Worm (Caenorhabditis elegans) whole organism, young adult: Measurements from ENCODE around the gene hrpu-1.

Source experiments
- B0035.1 ChIP-seq: sonication (generic microtip); optimal IDR thresholded peaks from 2 replicates; lab custom pipeline; 2016; ENCODE audit warnings: missing genetic modification characterization, mild to moderate bottlenecking, missing compliant biosample characterization, missing genotype, missing genetic modification reagents
- B0261.1 ChIP-seq: sonication (generic microtip); optimal IDR thresholded peaks from 2 replicates; lab custom pipeline; 2016; ENCODE audit warnings: mild to moderate bottlenecking, missing genetic modification characterization, moderate library complexity, missing compliant biosample characterization
- F49E8.2 ChIP-seq: sonication (generic microtip); optimal IDR thresholded peaks from 3 replicates; lab custom pipeline; 2017; ENCODE audit warnings: missing genetic modification characterization, mild to moderate bottlenecking, missing compliant biosample characterization, antibody characterized with exemption, moderate library complexity; ENCODE audit not compliant: insufficient read depth
- F52B5.7 ChIP-seq: sonication (generic microtip); optimal IDR thresholded peaks from 2 replicates; lab custom pipeline; 2016; ENCODE audit warnings: mild to moderate bottlenecking, missing genetic modification characterization, missing compliant biosample characterization
- F55B11.4 ChIP-seq: sonication (generic microtip); optimal IDR thresholded peaks from 2 replicates; lab custom pipeline; 2016; ENCODE audit warnings: missing compliant biosample characterization, missing genetic modification characterization, borderline replicate concordance; ENCODE audit not compliant: insufficient read depth
- K11D2.4 ChIP-seq: fragments of 200-800 bp; sonication (Bioruptor generic); IDR thresholded peaks from 2 replicates; pipeline ENCODE4 v1.3.6; 2022; ENCODE audit warnings: missing genetic modification reagents, missing genetic modification characterization, missing compliant biosample characterization
- K12H6.12 ChIP-seq: fragments of 200-800 bp; sonication (Bioruptor generic); optimal IDR thresholded peaks from 2 replicates; lab custom pipeline; 2018; ENCODE audit warnings: mild to moderate bottlenecking, missing genetic modification characterization, missing compliant biosample characterization
- T26A5.8 ChIP-seq: sonication (generic microtip); optimal IDR thresholded peaks from 2 replicates; lab custom pipeline; 2016; ENCODE audit warnings: missing genetic modification characterization, missing compliant biosample characterization
- Y56A3A.18 ChIP-seq: fragments of 200-800 bp; sonication (Bioruptor generic); IDR thresholded peaks from 2 replicates; pipeline ENCODE4 v1.3.6; 2022; ENCODE audit warnings: missing genetic modification reagents, missing genetic modification characterization, missing compliant biosample characterization
- Y79H2A.3 ChIP-seq: fragments of 200-800 bp; sonication (Bioruptor generic); conservative IDR thresholded peaks from 2 replicates; pipeline ENCODE4 v1.3.6; 2022; ENCODE audit warnings: missing genetic modification reagents, missing genetic modification characterization, missing compliant biosample characterization
- ama-1 ChIP-seq, 3 experiments: fragments of 150-350 bp in 1 of 3; sonication (generic microtip) in 2 of 3; optimal IDR thresholded peaks; 2 replicates each; lab custom pipeline; 2014 to 2018; ENCODE audit warnings: missing biosample characterization in 2 of 3, missing genetic modification characterization in 2 of 3, missing genetic modification reagents in 2 of 3
- aptf-2 ChIP-seq: fragments of 200-800 bp; sonication (Bioruptor generic); conservative IDR thresholded peaks from 2 replicates; pipeline ENCODE4 v1.3.6; 2022; ENCODE audit warnings: missing genetic modification reagents, missing genetic modification characterization, missing compliant biosample characterization
- atf-7 ChIP-seq: sonication (generic microtip); optimal IDR thresholded peaks from 2 replicates; lab custom pipeline; 2017; ENCODE audit warnings: mild to moderate bottlenecking, missing genetic modification characterization, missing compliant biosample characterization
- athp-1 ChIP-seq: sonication (generic microtip); optimal IDR thresholded peaks from 2 replicates; lab custom pipeline; 2017; ENCODE audit warnings: mild to moderate bottlenecking, missing genetic modification characterization, missing compliant biosample characterization
- ccch-3 ChIP-seq: fragments of 200-800 bp; sonication (Bioruptor generic); optimal IDR thresholded peaks from 2 replicates; lab custom pipeline; 2018; ENCODE audit warnings: mild to moderate bottlenecking, missing genetic modification characterization, missing compliant biosample characterization
- cebp-1 ChIP-seq, 2 experiments: fragments of 200-800 bp in 1 of 2; sonication (Bioruptor generic) in 1 of 2; sonication (generic microtip) in 1 of 2; IDR thresholded peaks in 1 of 2; optimal IDR thresholded peaks in 1 of 2; 2 replicates each; pipeline versions ENCODE4 v1.3.6 to Lab custom; 2017 to 2022; ENCODE audit warnings: missing compliant biosample characterization in 2 of 2, missing genetic modification characterization in 2 of 2, mild to moderate bottlenecking in 1 of 2, missing genetic modification reagents in 1 of 2, moderate library complexity in 1 of 2
- cebp-2 ChIP-seq: fragments of 200-800 bp; sonication (Bioruptor generic); IDR thresholded peaks from 2 replicates; pipeline ENCODE4 v1.3.6; 2022; ENCODE audit warnings: missing genetic modification characterization, missing compliant biosample characterization
- ceh-100 ChIP-seq: fragments of 200-800 bp; sonication (Bioruptor generic); IDR thresholded peaks from 2 replicates; pipeline ENCODE4 v1.3.6; 2022; ENCODE audit warnings: missing genetic modification reagents, missing genetic modification characterization, missing compliant biosample characterization
- ceh-40 ChIP-seq: fragments of 200-800 bp; sonication (Bioruptor generic); IDR thresholded peaks from 2 replicates; pipeline ENCODE4 v1.3.6; 2022; ENCODE audit warnings: missing genetic modification characterization, missing compliant biosample characterization
- dox-1 ChIP-seq: fragments of 200-800 bp; sonication (Bioruptor generic); IDR thresholded peaks from 2 replicates; pipeline ENCODE4 v1.3.6; 2022; ENCODE audit warnings: missing genetic modification reagents, missing genetic modification characterization, missing compliant biosample characterization
- egl-44 ChIP-seq: fragments of 200-800 bp; sonication (Bioruptor generic); IDR thresholded peaks from 2 replicates; pipeline ENCODE4 v1.3.6; 2022; ENCODE audit warnings: missing genetic modification reagents, missing genetic modification characterization, missing compliant biosample characterization
- egrh-3 ChIP-seq: fragments of 200-800 bp; sonication (Bioruptor generic); IDR thresholded peaks from 2 replicates; pipeline ENCODE4 v1.3.6; 2022; ENCODE audit warnings: missing genetic modification reagents, missing genetic modification characterization, missing compliant biosample characterization
- hlh-12 ChIP-seq: sonication (generic microtip); optimal IDR thresholded peaks from 2 replicates; lab custom pipeline; 2016; ENCODE audit warnings: missing genetic modification characterization, missing compliant biosample characterization
- hmg-20 ChIP-seq: fragments of 200-800 bp; sonication (Bioruptor generic); IDR thresholded peaks from 2 replicates; pipeline ENCODE4 v1.3.6; 2022; ENCODE audit warnings: missing genetic modification reagents, missing genetic modification characterization, missing compliant biosample characterization
- hsf-1 ChIP-seq: fragments of 200-800 bp; sonication (Bioruptor generic); IDR thresholded peaks from 2 replicates; pipeline ENCODE4 v1.3.6; 2022; ENCODE audit warnings: missing genetic modification reagents, missing genetic modification characterization, missing compliant biosample characterization
- let-526 ChIP-seq: fragments of 200-800 bp; sonication (Bioruptor generic); IDR thresholded peaks from 2 replicates; pipeline ENCODE4 v1.3.6; 2022; ENCODE audit warnings: missing genetic modification reagents, missing genetic modification characterization, missing compliant biosample characterization
- lin-40 ChIP-seq: sonication (generic microtip); optimal IDR thresholded peaks from 2 replicates; lab custom pipeline; 2016; ENCODE audit warnings: missing genetic modification characterization, mild to moderate bottlenecking, missing compliant biosample characterization, missing genotype, missing genetic modification reagents
- lin-54 ChIP-seq: fragments of 200-800 bp; sonication (Bioruptor generic); optimal IDR thresholded peaks from 2 replicates; lab custom pipeline; 2018; ENCODE audit warnings: mild to moderate bottlenecking, missing genetic modification characterization, missing compliant biosample characterization
- lsy-27 ChIP-seq: sonication (generic microtip); optimal IDR thresholded peaks from 2 replicates; lab custom pipeline; 2017; ENCODE audit warnings: missing genetic modification characterization, mild to moderate bottlenecking, missing compliant biosample characterization, antibody characterized with exemption, missing genotype, borderline replicate concordance; ENCODE audit not compliant: insufficient read depth
- madf-3 ChIP-seq: fragments of 200-800 bp; sonication (Bioruptor generic); IDR thresholded peaks from 2 replicates; pipeline ENCODE4 v1.3.6; 2022; ENCODE audit warnings: missing genetic modification reagents, missing genetic modification characterization, missing compliant biosample characterization
- madf-6 ChIP-seq: fragments of 200-800 bp; sonication (Bioruptor generic); IDR thresholded peaks from 2 replicates; pipeline ENCODE4 v1.3.6; 2022; ENCODE audit warnings: missing genetic modification reagents, missing genetic modification characterization, missing compliant biosample characterization
- mes-4 ChIP-seq: sonication (generic microtip); optimal IDR thresholded peaks from 2 replicates; lab custom pipeline; 2016; ENCODE audit warnings: missing genotype, missing genetic modification characterization, missing compliant biosample characterization
- nfya-1 ChIP-seq: sonication (generic microtip); optimal IDR thresholded peaks from 2 replicates; lab custom pipeline; 2017; ENCODE audit warnings: antibody characterized with exemption, missing compliant biosample characterization, missing genetic modification characterization, borderline replicate concordance; ENCODE audit not compliant: insufficient read depth
- nfya-2 ChIP-seq: fragments of 200-800 bp; sonication (Bioruptor generic); IDR thresholded peaks from 2 replicates; pipeline ENCODE4 v1.3.6; 2022; ENCODE audit warnings: missing genetic modification reagents, missing genetic modification characterization, missing compliant biosample characterization
- nfyb-1 ChIP-seq: fragments of 200-800 bp; sonication (Bioruptor generic); IDR thresholded peaks from 2 replicates; pipeline ENCODE4 v1.3.6; 2022; ENCODE audit warnings: missing genetic modification reagents, missing genetic modification characterization, missing compliant biosample characterization
- nhr-179 ChIP-seq: sonication (generic microtip); optimal IDR thresholded peaks from 2 replicates; lab custom pipeline; 2016; ENCODE audit warnings: mild to moderate bottlenecking, missing genetic modification characterization, missing compliant biosample characterization
- rcor-1 ChIP-seq: fragments of 200-800 bp; sonication (Bioruptor generic); IDR thresholded peaks from 2 replicates; pipeline ENCODE4 v1.3.6; 2022; ENCODE audit warnings: missing genetic modification reagents, missing genetic modification characterization, missing compliant biosample characterization
- rec-8 ChIP-seq, 2 experiments: sonication (generic microtip); optimal IDR thresholded peaks; 2 replicates each; lab custom pipeline; 2016; ENCODE audit warnings: mild to moderate bottlenecking in 2 of 2, missing genetic modification characterization in 2 of 2, missing genetic modification reagents in 2 of 2, missing genotype in 2 of 2, missing biosample characterization in 1 of 2, missing compliant biosample characterization in 1 of 2, moderate library complexity in 1 of 2
- sea-2 ChIP-seq: fragments of 200-800 bp; sonication (Bioruptor generic); IDR thresholded peaks from 2 replicates; pipeline ENCODE4 v1.3.6; 2022; ENCODE audit warnings: missing genetic modification characterization, missing compliant biosample characterization
- snpc-1.3 ChIP-seq: sonication (generic microtip); optimal IDR thresholded peaks from 2 replicates; lab custom pipeline; 2017; ENCODE audit warnings: missing genetic modification characterization, mild to moderate bottlenecking, missing compliant biosample characterization, antibody characterized with exemption, moderate library complexity, missing genotype, missing genetic modification reagents; ENCODE audit not compliant: insufficient read depth
- snpc-4 ChIP-seq, 5 experiments: fragments of 150-350 bp in 1 of 5; sonication (generic microtip) in 4 of 5; optimal IDR thresholded peaks; 2 replicates each; lab custom pipeline; 2014 to 2018; ENCODE audit warnings: missing genetic modification characterization in 5 of 5, missing biosample characterization in 3 of 5, antibody characterized with exemption in 2 of 5, mild to moderate bottlenecking in 2 of 5, missing compliant biosample characterization in 2 of 5, missing genotype in 2 of 5, moderate library complexity in 2 of 5, missing genetic modification reagents in 1 of 5
- tbp1 ChIP-seq: fragments of 200-800 bp; sonication (Bioruptor generic); optimal IDR thresholded peaks from 2 replicates; lab custom pipeline; 2018; ENCODE audit warnings: mild to moderate bottlenecking, missing genetic modification characterization, missing compliant biosample characterization
- unc-130 ChIP-seq: sonication (generic microtip); optimal IDR thresholded peaks from 2 replicates; lab custom pipeline; 2016; ENCODE audit warnings: missing genetic modification reagents, missing genetic modification characterization, missing compliant biosample characterization
- ztf-25 ChIP-seq: fragments of 200-800 bp; sonication (Bioruptor generic); IDR thresholded peaks from 2 replicates; pipeline ENCODE4 v1.3.6; 2022; ENCODE audit warnings: missing genetic modification reagents, missing genetic modification characterization, missing compliant biosample characterization

hrpu-1 gene

ce11 chrIV:15049288-15050094 is 10.1 kb downstream of the hrpu-1 start (continued):
- TF ChIP-seq nfya-2 (GFP tag; lab: Robert Waterston, UW) (peak; percentile 75; the same call in 1 of the 2 replicates), F49E8.2 (no peak), rcor-1 (GFP tag; lab: Robert Waterston, UW) (no peak), ceh-100 (GFP tag; lab: Robert Waterston, UW) (no peak), snpc-4 (GFP tag; optimal IDR thresholded peaks at IDR 0.05; lab: Kevin White, UChicago) (peak; percentile 35), snpc-4 (tag; optimal IDR thresholded peaks at IDR 0.05; lab: Kevin White, UChicago) (peak in 2 of 4 experiments; percentile 18 to 77), hsf-1 (0 out of 2 replicates have a peak, but pooled peaks have one; percentile 5), K11D2.4 (GFP tag; lab: Robert Waterston, UW) (no peak), ztf-25 (GFP tag; lab: Robert Waterston, UW) (peak; percentile 60; the same call in 1 of the 2 replicates), ama-1 (optimal IDR thresholded peaks at IDR 0.05; lab: Kevin White, UChicago) (no peak), ama-1 (GFP tag; optimal IDR thresholded peaks at IDR 0.05; lab: Kevin White, UChicago) (peak in 1 of 2 experiments; percentile 32), cebp-1 (GFP tag; IDR thresholded peaks at IDR 0.05; lab: Robert Waterston, UW) (no peak), cebp-1 (tag; optimal IDR thresholded peaks at IDR 0.05; lab: Kevin White, UChicago) (peak; percentile 2), let-526 (GFP tag; lab: Robert Waterston, UW) (no peak), tbp1 (GFP tag; lab: Kevin White, UChicago) (no peak), cebp-2 (GFP tag; lab: Robert Waterston, UW) (no peak), nfyb-1 (peak; percentile 94), lsy-27 (tag; lab: Kevin White, UChicago) (no peak), atf-7 (tag; lab: Kevin White, UChicago) (no peak), dox-1 (GFP tag; lab: Robert Waterston, UW) (no peak), madf-3 (no peak; the same call in 1 of the 2 replicates), madf-6 (GFP tag; lab: Robert Waterston, UW) (peak; percentile 49), unc-130 (no peak), T26A5.8 (tag; lab: Kevin White, UChicago) (peak; percentile 37), snpc-1.3 (tag; lab: Kevin White, UChicago) (no peak), Y79H2A.3 (0 out of 2 replicates have a peak, but pooled peaks have one; percentile 21), ceh-40 (GFP tag; lab: Robert Waterston, UW) (no peak), nhr-179 (tag; lab: Kevin White, UChicago) (no peak), K12H6.12 (tag; lab: Kevin White, UChicago) (no peak), egrh-3 (GFP tag; lab: Robert Waterston, UW) (no peak), sea-2 (GFP tag; lab: Robert Waterston, UW) (no peak), lin-40 (tag; lab: Kevin White, UChicago) (no peak), mes-4 (tag; lab: Kevin White, UChicago) (no peak), Y56A3A.18 (GFP tag; lab: Robert Waterston, UW) (0 out of 2 replicates have a peak, but pooled peaks have one; percentile 21), hlh-12 (tag; lab: Kevin White, UChicago) (no peak), B0035.1 (tag; lab: Kevin White, UChicago) (peak; percentile 26), B0261.1 (tag; lab: Kevin White, UChicago) (peak; percentile 3), F52B5.7 (tag; lab: Kevin White, UChicago) (peak; percentile 30), ccch-3 (no peak), egl-44 (no peak), athp-1 (peak; percentile 14), hmg-20 (GFP tag; lab: Robert Waterston, UW) (no peak), nfya-1 (no peak), lin-54 (GFP tag; lab: Kevin White, UChicago) (peak; percentile 28), F55B11.4 (tag; lab: Kevin White, UChicago) (no peak), rec-8 (tag; optimal IDR thresholded peaks at IDR 0.05; lab: Kevin White, UChicago) (peak in 1 of 2 experiments; percentile 24), aptf-2 (GFP tag; lab: Robert Waterston, UW) (0 out of 2 replicates have a peak, but pooled peaks have one; percentile 27)
